Fruit fly (Drosophila melanogaster): Measurements from ENCODE around the gene CG42659.

The CG42659 gene

dm6 chr2L:17963071-17963567 lies 44.0 kb upstream of the CG42659 start, which contains the start of gene CG5674 (continued):
- TF ChIP-seq CG1529 (GFP tag; optimal IDR thresholded peaks at IDR 0.05) (no peak), disco-r (GFP tag; optimal IDR thresholded peaks at IDR 0.05) (peak; percentile 62), scrt (GFP tag; optimal IDR thresholded peaks at IDR 0.05) (no peak), CG7963 (GFP tag; IDR thresholded peaks at IDR 0.05; ENCODE audit: partially characterized antibody) (peak; percentile 83), tap (tag; optimal IDR thresholded peaks at IDR 0.05) (no peak), trem (tag; optimal IDR thresholded peaks at IDR 0.05) (peak; percentile 72), sim (GFP tag; IDR thresholded peaks at IDR 0.05) (no peak), tup (GFP tag; optimal IDR thresholded peaks at IDR 0.05) (no peak), CG14014 (GFP tag; IDR thresholded peaks at IDR 0.05) (0 out of 2 replicates have a peak, but pooled peaks have one; percentile 47), fd96Cb (tag; optimal IDR thresholded peaks at IDR 0.05) (peak; percentile 12), ERR (GFP tag; optimal IDR thresholded peaks at IDR 0.05) (peak; percentile 43), CG7786 (GFP tag; optimal IDR thresholded peaks at IDR 0.05) (peak; percentile 46), CG12219 (GFP tag; optimal IDR thresholded peaks at IDR 0.05) (no peak), crp (GFP tag; optimal IDR thresholded peaks at IDR 0.05) (peak in 1 of 2 experiments; percentile 26), CG31441 (GFP tag; IDR thresholded peaks at IDR 0.05) (no peak), corto (GFP tag; optimal IDR thresholded peaks at IDR 0.05) (no peak), HLHmδ (GFP tag; optimal IDR thresholded peaks at IDR 0.05) (no peak), slp2 (GFP tag; optimal IDR thresholded peaks at IDR 0.05) (no peak), Dp (GFP tag; optimal IDR thresholded peaks at IDR 0.05) (peak; percentile 21), Sry-δ (GFP tag; optimal IDR thresholded peaks at IDR 0.05) (peak; percentile 98), CG6791 (GFP tag; IDR thresholded peaks at IDR 0.05; ENCODE audit: partially characterized antibody) (peak; percentile 94), CG2889 (GFP tag; IDR thresholded peaks at IDR 0.05) (no peak), CG2678 (tag; optimal IDR thresholded peaks at IDR 0.05) (no peak), CG9817 (tag; optimal IDR thresholded peaks at IDR 0.05) (peak; percentile 43), CG11504 (tag; optimal IDR thresholded peaks at IDR 0.05) (peak; percentile 59), D (optimal IDR thresholded peaks at IDR 0.05) (peak; percentile 56), D (GFP tag; optimal IDR thresholded peaks at IDR 0.05) (no peak), pzg (GFP tag; optimal IDR thresholded peaks at IDR 0.05) (peak; percentile 89), ara (GFP tag; IDR thresholded peaks at IDR 0.05) (no peak), CG8478 (optimal IDR thresholded peaks at IDR 0.05) (no peak), cas (GFP tag; IDR thresholded peaks at IDR 0.05) (0 out of 2 replicates have a peak, but pooled peaks have one; percentile 41), Fer3 (tag; optimal IDR thresholded peaks at IDR 0.05) (no peak), dysf (GFP tag; IDR thresholded peaks at IDR 0.05) (peak; percentile 51; the same call in 2 of the 3 replicates), CG34422 (GFP tag; IDR thresholded peaks at IDR 0.05) (peak; percentile 74; the same call in 1 of the 3 replicates), wek (GFP tag; optimal IDR thresholded peaks at IDR 0.05) (no peak), CG12744 (GFP tag; optimal IDR thresholded peaks at IDR 0.05) (no peak), Side (GFP tag; optimal IDR thresholded peaks at IDR 0.05) (no peak), CG4360 (GFP tag; IDR thresholded peaks at IDR 0.05) (no peak), Hey (tag; optimal IDR thresholded peaks at IDR 0.05) (no peak), gsb-n (tag; optimal IDR thresholded peaks at IDR 0.05) (no peak), CG14860 (GFP tag; IDR thresholded peaks at IDR 0.05; ENCODE audit: partially characterized antibody) (peak; percentile 65), Dip3 (GFP tag; optimal IDR thresholded peaks at IDR 0.05) (peak; percentile 20), CG15269 (tag; optimal IDR thresholded peaks at IDR 0.05) (no peak), Rfx (GFP tag; IDR thresholded peaks at IDR 0.05) (peak; percentile 75), aop (GFP tag; IDR thresholded peaks at IDR 0.05) (no peak), nerfin-1 (tag; optimal IDR thresholded peaks at IDR 0.05) (peak; percentile 99), CG4404 (GFP tag; IDR thresholded peaks at IDR 0.05) (no peak), CG6813 (GFP tag; optimal IDR thresholded peaks at IDR 0.05) (no peak), CG3407 (GFP tag; optimal IDR thresholded peaks at IDR 0.05) (no peak), CG17361 (GFP tag; IDR thresholded peaks at IDR 0.05) (no peak), TFAM (GFP tag; optimal IDR thresholded peaks at IDR 0.05) (no peak)
